Fruit fly (Drosophila melanogaster): ENCODE results near the gene CG9377.

CG9377 gene

DNA sequence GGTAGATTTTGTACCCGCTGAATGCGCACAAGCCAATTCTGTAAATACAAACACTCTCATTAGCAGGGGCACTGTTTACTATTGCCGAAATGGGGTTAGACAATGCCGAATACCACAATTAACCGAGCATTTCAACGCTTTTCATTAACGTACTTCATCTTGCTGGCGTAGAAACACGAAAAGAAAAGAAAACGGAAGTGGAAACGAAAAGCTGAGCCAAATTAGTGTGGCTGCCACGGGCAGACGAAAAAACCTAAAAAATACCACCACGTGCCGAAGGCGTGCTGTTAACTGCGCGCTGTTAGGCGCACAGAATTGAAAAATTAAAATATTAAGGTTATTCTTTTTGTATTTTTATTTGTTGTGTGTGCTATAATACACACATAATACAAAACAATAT, 33.5 kb upstream of the CG9377 start, which contains the start of gene RpL24 (continued):
- TF ChIP-seq Eip75B (GFP tag; optimal IDR thresholded peaks at IDR 0.05) (peak; percentile 89), CG8319 (GFP tag; optimal IDR thresholded peaks at IDR 0.05) (peak; percentile 73), CG10669 (GFP tag; optimal IDR thresholded peaks at IDR 0.05) (peak; percentile 78), Blimp-1 (GFP tag; optimal IDR thresholded peaks at IDR 0.05) (peak; percentile 75), Ets21C (GFP tag; optimal IDR thresholded peaks at IDR 0.05) (no peak), dsx (GFP tag; optimal IDR thresholded peaks at IDR 0.05; ENCODE audit: poor library complexity, severe bottlenecking) (no peak), CG34406 (GFP tag; optimal IDR thresholded peaks at IDR 0.05) (peak; percentile 86), vri (GFP tag; optimal IDR thresholded peaks at IDR 0.05) (peak; percentile 92), Sox14 (GFP tag; optimal IDR thresholded peaks at IDR 0.05) (peak; percentile 72), net (GFP tag; optimal IDR thresholded peaks at IDR 0.05) (peak; percentile 95), pdm3 (GFP tag; optimal IDR thresholded peaks at IDR 0.05) (peak; percentile 85), CG6854 (GFP tag; optimal IDR thresholded peaks at IDR 0.05) (peak; percentile 98), lz (GFP tag; optimal IDR thresholded peaks at IDR 0.05) (peak; percentile 90), CG11294 (GFP tag; IDR thresholded peaks at IDR 0.05) (peak; percentile 18; the same call in 1 of the 2 replicates), Hr39 (GFP tag; optimal IDR thresholded peaks at IDR 0.05) (peak; percentile 73), CG15336 (GFP tag; IDR thresholded peaks at IDR 0.05) (no peak), Ets96B (tag; optimal IDR thresholded peaks at IDR 0.05) (peak; percentile 56), CG11762 (GFP tag; optimal IDR thresholded peaks at IDR 0.05; ENCODE audit: insufficient read depth) (peak; percentile 76), Gug (GFP tag; IDR thresholded peaks at IDR 0.05) (peak; percentile 45; the same call in 1 of the 2 replicates), CG8632 (GFP tag; optimal IDR thresholded peaks at IDR 0.05) (peak; percentile 77), Sox15 (GFP tag; optimal IDR thresholded peaks at IDR 0.05) (peak; percentile 1), ss (GFP tag; optimal IDR thresholded peaks at IDR 0.05) (peak; percentile 84 to 92), CG7368 (GFP tag; optimal IDR thresholded peaks at IDR 0.05) (peak; percentile 91), CG16779 (tag; optimal IDR thresholded peaks at IDR 0.05) (peak; percentile 82), topi (GFP tag; optimal IDR thresholded peaks at IDR 0.05) (peak; percentile 90), fd59A (GFP tag; optimal IDR thresholded peaks at IDR 0.05) (peak; percentile 61), Eip78C (GFP tag) (peak; percentile 96), Smox (GFP tag; optimal IDR thresholded peaks at IDR 0.05) (peak; percentile 82), cyc (GFP tag; optimal IDR thresholded peaks at IDR 0.05) (peak; percentile 84), Sox102F (GFP tag; optimal IDR thresholded peaks at IDR 0.05) (peak; percentile 91), Hr38 (GFP tag; optimal IDR thresholded peaks at IDR 0.05) (no peak), CG6808 (GFP tag; optimal IDR thresholded peaks at IDR 0.05) (peak; percentile 78), spab (GFP tag; optimal IDR thresholded peaks at IDR 0.05) (peak; percentile 70)

DNA sequence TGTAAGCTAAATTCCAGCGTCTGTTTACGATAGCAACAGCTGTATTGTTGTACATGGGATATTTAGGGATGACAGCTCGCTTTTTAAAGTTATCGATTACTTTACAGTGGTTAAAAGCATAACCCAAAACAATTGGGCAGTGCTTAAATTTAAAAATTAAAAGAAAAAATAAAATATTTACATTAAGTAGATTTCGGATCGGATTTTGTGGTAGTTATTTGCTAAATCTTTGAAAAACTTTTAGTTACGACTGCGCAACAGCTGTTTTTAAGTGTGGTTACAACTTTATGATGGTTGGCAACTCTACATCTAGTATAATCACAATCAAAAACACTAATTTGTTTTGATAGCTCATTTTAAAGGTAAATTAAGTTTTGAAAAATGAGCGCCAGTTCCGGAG, 25.9 kb upstream of the CG9377 start, which contains the start of the genes Ing5 and CG7099:
Ing5 (minus strand) TSS at position 58 of the 400 bp plus-strand sequence.
CG7099 (plus strand) TSS at position 317 of the 400 bp plus-strand sequence.
- TF ChIP-seq Eip75B (GFP tag; optimal IDR thresholded peaks at IDR 0.05) (peak; percentile 93), esn (GFP tag; optimal IDR thresholded peaks at IDR 0.05) (peak; percentile 97), Hr4 (GFP tag; optimal IDR thresholded peaks at IDR 0.05) (peak; percentile 96), lz (GFP tag; optimal IDR thresholded peaks at IDR 0.05) (peak; percentile 96), CG34406 (GFP tag; optimal IDR thresholded peaks at IDR 0.05) (peak; percentile 96), CG32006 (GFP tag; optimal IDR thresholded peaks at IDR 0.05) (peak; percentile 94), CG4318 (GFP tag; optimal IDR thresholded peaks at IDR 0.05) (peak; percentile 91), spab (GFP tag; optimal IDR thresholded peaks at IDR 0.05) (no peak), Sox102F (GFP tag; optimal IDR thresholded peaks at IDR 0.05) (peak; percentile 96), Ets21C (GFP tag; optimal IDR thresholded peaks at IDR 0.05) (peak; percentile 93), CG3919 (GFP tag; optimal IDR thresholded peaks at IDR 0.05) (peak; percentile 96), CG6792 (GFP tag; optimal IDR thresholded peaks at IDR 0.05) (peak; percentile 93), dac (GFP tag; optimal IDR thresholded peaks at IDR 0.05) (peak; percentile 88), CG11902 (GFP tag; optimal IDR thresholded peaks at IDR 0.05) (peak; percentile 94), CG6276 (GFP tag; optimal IDR thresholded peaks at IDR 0.05) (no peak), CG8632 (GFP tag; optimal IDR thresholded peaks at IDR 0.05) (peak; percentile 95), salr (GFP tag; optimal IDR thresholded peaks at IDR 0.05) (peak; percentile 88 to 92), Ets96B (tag; optimal IDR thresholded peaks at IDR 0.05) (peak; percentile 94), CG3032 (tag; optimal IDR thresholded peaks at IDR 0.05) (peak; percentile 94), Eip78C (GFP tag) (peak; percentile 98), Sox14 (GFP tag; optimal IDR thresholded peaks at IDR 0.05) (peak; percentile 95), dsx (GFP tag; optimal IDR thresholded peaks at IDR 0.05; ENCODE audit: poor library complexity, severe bottlenecking) (peak; percentile 88), CG11762 (GFP tag; optimal IDR thresholded peaks at IDR 0.05; ENCODE audit: insufficient read depth) (peak; percentile 92), CG8119 (GFP tag; IDR thresholded peaks at IDR 0.05) (peak; percentile 86), CG15336 (GFP tag; IDR thresholded peaks at IDR 0.05) (peak; percentile 89), Met (GFP tag; optimal IDR thresholded peaks at IDR 0.05) (peak; percentile 95), CG7368 (GFP tag; optimal IDR thresholded peaks at IDR 0.05) (peak; percentile 90), topi (GFP tag; optimal IDR thresholded peaks at IDR 0.05) (peak; percentile 95), CG6163 (GFP tag; IDR thresholded peaks at IDR 0.05) (peak; percentile 96), CG11294 (GFP tag; IDR thresholded peaks at IDR 0.05) (peak; percentile 90), CG10669 (GFP tag; optimal IDR thresholded peaks at IDR 0.05) (peak; percentile 93), CG16779 (tag; optimal IDR thresholded peaks at IDR 0.05) (no peak)

Measured in whole organism, prepupa.